Fruit fly (Drosophila melanogaster): ENCODE measurements around the gene Cp15.

The Cp15 gene

dm6 chr3L:8765969-8766538 is 37.8 kb downstream of the Cp15 start (continued):
- TF ChIP-seq dpn (GFP tag; optimal IDR thresholded peaks at IDR 0.05): peak; percentile 93 to 99
- peak; percentile 98 for TF ChIP-seq CG14441 (GFP tag; IDR thresholded peaks at IDR 0.05)
- TF ChIP-seq tx (GFP tag; optimal IDR thresholded peaks at IDR 0.05): peak; percentile 97
- peak; percentile 96 for TF ChIP-seq CG13123 (GFP tag; optimal IDR thresholded peaks at IDR 0.05)
- TF ChIP-seq sens (GFP tag): peak; percentile 100
- TF ChIP-seq tll (GFP tag; optimal IDR thresholded peaks at IDR 0.05): peak in 1 of 2 experiments; percentile 8
- peak; percentile 88 for TF ChIP-seq Ravus (GFP tag; IDR thresholded peaks at IDR 0.05)
- TF ChIP-seq ac (GFP tag; optimal IDR thresholded peaks at IDR 0.05): peak; percentile 79
- TF ChIP-seq ATbp (GFP tag; optimal IDR thresholded peaks at IDR 0.05): peak; percentile 97
- TF ChIP-seq wor (GFP tag; IDR thresholded peaks at IDR 0.05): peak; percentile 99
- TF ChIP-seq CG32772 (GFP tag; IDR thresholded peaks at IDR 0.05): peak; percentile 97
- TF ChIP-seq CG11456 (GFP tag; IDR thresholded peaks at IDR 0.05): peak; percentile 98
- TF ChIP-seq sob (GFP tag; IDR thresholded peaks at IDR 0.05): peak; percentile 98
- TF ChIP-seq CG17385 (GFP tag; optimal IDR thresholded peaks at IDR 0.05): peak; percentile 100
- peak; percentile 73; the same call in 2 of the 3 replicates for TF ChIP-seq CG14860 (GFP tag; IDR thresholded peaks at IDR 0.05; ENCODE audit: partially characterized antibody)
- TF ChIP-seq Trl (optimal IDR thresholded peaks at IDR 0.05): peak; percentile 56 to 79
- TF ChIP-seq Trl (GFP tag; optimal IDR thresholded peaks at IDR 0.05): peak; percentile 95
- peak; percentile 94 for TF ChIP-seq ems (GFP tag; optimal IDR thresholded peaks at IDR 0.05)
- TF ChIP-seq fd102C (GFP tag; optimal IDR thresholded peaks at IDR 0.05): peak; percentile 86
- peak; percentile 97 for TF ChIP-seq CG2202 (tag; optimal IDR thresholded peaks at IDR 0.05)
- peak; percentile 98 for TF ChIP-seq al (GFP tag; IDR thresholded peaks at IDR 0.05)
- TF ChIP-seq jigr1 (GFP tag; IDR thresholded peaks at IDR 0.05): peak; percentile 98
- TF ChIP-seq onecut (GFP tag; IDR thresholded peaks at IDR 0.05): peak; percentile 91
- peak; percentile 98 for TF ChIP-seq row (GFP tag; IDR thresholded peaks at IDR 0.05)
- TF ChIP-seq nom (GFP tag; optimal IDR thresholded peaks at IDR 0.05): peak; percentile 86
- TF ChIP-seq CG2875 (GFP tag; optimal IDR thresholded peaks at IDR 0.05): peak; percentile 97
- TF ChIP-seq CG11695 (GFP tag; IDR thresholded peaks at IDR 0.05): peak; percentile 98
- peak; percentile 97 for TF ChIP-seq zfh1 (GFP tag; IDR thresholded peaks at IDR 0.05)
- TF ChIP-seq twi (tag; optimal IDR thresholded peaks at IDR 0.05): peak; percentile 98
- peak; percentile 97 for TF ChIP-seq Meics (GFP tag; optimal IDR thresholded peaks at IDR 0.05)
- TF ChIP-seq eve (GFP tag; optimal IDR thresholded peaks at IDR 0.05): peak; percentile 74 to 100
- peak; percentile 90 for TF ChIP-seq CG16779 (GFP tag; IDR thresholded peaks at IDR 0.05)
- peak; percentile 95; the same call in 3 of the 4 replicates for TF ChIP-seq chinmo (GFP tag; IDR thresholded peaks at IDR 0.05; ENCODE audit: partially characterized antibody)
- TF ChIP-seq CG7357 (GFP tag; IDR thresholded peaks at IDR 0.05): peak; percentile 96
- TF ChIP-seq HmgZ (tag; optimal IDR thresholded peaks at IDR 0.05): peak; percentile 99
- TF ChIP-seq vnd (GFP tag; IDR thresholded peaks at IDR 0.05; ENCODE audit: partially characterized antibody): peak; percentile 75
- TF ChIP-seq gt (GFP tag; IDR thresholded peaks at IDR 0.05): peak; percentile 93
- TF ChIP-seq CG10321 (GFP tag; IDR thresholded peaks at IDR 0.05): peak; percentile 84
- TF ChIP-seq Neu2 (GFP tag; optimal IDR thresholded peaks at IDR 0.05; ENCODE audit: borderline replicate concordance): peak; percentile 69
- TF ChIP-seq ase (GFP tag; IDR thresholded peaks at IDR 0.05): peak; percentile 97
- TF ChIP-seq fd3F (GFP tag; optimal IDR thresholded peaks at IDR 0.05): peak; percentile 98
- TF ChIP-seq CG18262 (tag; optimal IDR thresholded peaks at IDR 0.05): peak; percentile 99
- peak; percentile 92 for TF ChIP-seq CG17912 (GFP tag; optimal IDR thresholded peaks at IDR 0.05)
- TF ChIP-seq Myb (GFP tag; optimal IDR thresholded peaks at IDR 0.05): peak; percentile 87
- peak; percentile 95 for TF ChIP-seq CG12236 (GFP tag; optimal IDR thresholded peaks at IDR 0.05)
- peak; percentile 95 for TF ChIP-seq Ets65A (GFP tag)
- TF ChIP-seq lab (GFP tag; optimal IDR thresholded peaks at IDR 0.05): peak; percentile 98
- peak; percentile 94 for TF ChIP-seq CG4707 (GFP tag; optimal IDR thresholded peaks at IDR 0.05)
- TF ChIP-seq CG1233 (GFP tag; optimal IDR thresholded peaks at IDR 0.05): peak; percentile 72
- peak; percentile 97 for TF ChIP-seq klu (GFP tag; IDR thresholded peaks at IDR 0.05)

All from whole organism, embryonic.